Worm (Caenorhabditis elegans) whole organism, late embryonic: ENCODE results near the gene rhy-1.

Experiments
- C08G9.2 ChIP-seq: sonication (generic microtip); optimal IDR thresholded peaks from 2 replicates; lab custom pipeline; 2016; ENCODE audit warnings: mild to moderate bottlenecking, missing genetic modification characterization, moderate library complexity, missing compliant biosample characterization
- C38D4.7 ChIP-seq: fragments of 200-800 bp; sonication (Bioruptor generic); optimal IDR thresholded peaks from 2 replicates; lab custom pipeline; 2018; ENCODE audit warnings: mild to moderate bottlenecking, missing genetic modification characterization, moderate library complexity, missing compliant biosample characterization
- K09A11.1 ChIP-seq: sonication (generic microtip); optimal IDR thresholded peaks from 2 replicates; lab custom pipeline; 2017; ENCODE audit warnings: antibody characterized with exemption, mild to moderate bottlenecking, missing genetic modification characterization, missing compliant biosample characterization; ENCODE audit not compliant: insufficient read depth
- T23F11.4 ChIP-seq: fragments of 200-800 bp; sonication (Bioruptor generic); optimal IDR thresholded peaks from 2 replicates; lab custom pipeline; 2018; ENCODE audit warnings: mild to moderate bottlenecking, missing genetic modification characterization, missing compliant biosample characterization
- ahr-1 ChIP-seq: sonication (generic microtip); optimal IDR thresholded peaks from 2 replicates; lab custom pipeline; 2016; ENCODE audit warnings: missing genetic modification characterization, missing compliant biosample characterization
- ceh-14 ChIP-seq: sonication (generic microtip); optimal IDR thresholded peaks from 2 replicates; lab custom pipeline; 2016; ENCODE audit warnings: missing genotype, missing genetic modification characterization, missing compliant biosample characterization
- ceh-18 ChIP-seq: sonication (generic microtip); optimal IDR thresholded peaks from 2 replicates; lab custom pipeline; 2016; ENCODE audit warnings: missing genetic modification characterization, missing compliant biosample characterization
- ceh-19 ChIP-seq: fragments of 200-800 bp; sonication (Bioruptor generic); optimal IDR thresholded peaks from 2 replicates; lab custom pipeline; 2018; ENCODE audit warnings: mild to moderate bottlenecking, missing genetic modification characterization, missing compliant biosample characterization
- ceh-22 ChIP-seq: sonication (generic microtip); optimal IDR thresholded peaks from 2 replicates; lab custom pipeline; 2017; ENCODE audit warnings: missing biosample characterization, missing genetic modification characterization
- ceh-24 ChIP-seq: sonication (generic microtip); optimal IDR thresholded peaks from 2 replicates; lab custom pipeline; 2016; ENCODE audit warnings: mild to moderate bottlenecking, missing genetic modification characterization, missing compliant biosample characterization
- ceh-30 ChIP-seq: fragments of 150-350 bp; optimal IDR thresholded peaks from 2 replicates; lab custom pipeline; 2014; ENCODE audit warnings: missing biosample characterization, missing genetic modification characterization
- ceh-31 ChIP-seq: sonication (generic microtip); optimal IDR thresholded peaks from 2 replicates; lab custom pipeline; 2016; ENCODE audit warnings: missing genetic modification characterization, missing compliant biosample characterization
- ceh-34 ChIP-seq: sonication (generic microtip); optimal IDR thresholded peaks from 2 replicates; lab custom pipeline; 2016; ENCODE audit warnings: mild to moderate bottlenecking, missing genetic modification characterization, missing compliant biosample characterization
- ceh-48 ChIP-seq: sonication (generic microtip); optimal IDR thresholded peaks from 2 replicates; lab custom pipeline; 2016; ENCODE audit warnings: missing genetic modification characterization, inconsistent platforms, missing compliant biosample characterization
- ceh-6 ChIP-seq: fragments of 200-800 bp; sonication (Bioruptor generic); optimal IDR thresholded peaks from 2 replicates; lab custom pipeline; 2018; ENCODE audit warnings: mild to moderate bottlenecking, missing genetic modification characterization, missing compliant biosample characterization
- ceh-9 ChIP-seq: sonication (generic microtip); optimal IDR thresholded peaks from 2 replicates; lab custom pipeline; 2016; ENCODE audit warnings: mild to moderate bottlenecking, missing genetic modification characterization, inconsistent platforms, missing compliant biosample characterization
- che-1 ChIP-seq: sonication (generic microtip); optimal IDR thresholded peaks from 2 replicates; lab custom pipeline; 2016; ENCODE audit warnings: mild to moderate bottlenecking, missing genetic modification characterization, missing compliant biosample characterization
- dmd-4 ChIP-seq: sonication (generic microtip); optimal IDR thresholded peaks from 2 replicates; lab custom pipeline; 2016; ENCODE audit warnings: borderline replicate concordance, missing genetic modification characterization, missing compliant biosample characterization
- dve-1 ChIP-seq: sonication (generic microtip); optimal IDR thresholded peaks from 2 replicates; lab custom pipeline; 2017; ENCODE audit warnings: antibody characterized with exemption, mild to moderate bottlenecking, missing genetic modification characterization, missing compliant biosample characterization
- ets-4 ChIP-seq: sonication (generic microtip); optimal IDR thresholded peaks from 2 replicates; lab custom pipeline; 2016; ENCODE audit warnings: missing genetic modification characterization, missing compliant biosample characterization
- fax-1 ChIP-seq: sonication (generic microtip); optimal IDR thresholded peaks from 2 replicates; lab custom pipeline; 2016; ENCODE audit warnings: missing genotype, missing genetic modification characterization, missing compliant biosample characterization
- gmeb-2 ChIP-seq: sonication (generic microtip); optimal IDR thresholded peaks from 2 replicates; lab custom pipeline; 2016; ENCODE audit warnings: missing genetic modification characterization, inconsistent platforms, missing compliant biosample characterization
- hlh-30 ChIP-seq: sonication (generic microtip); optimal IDR thresholded peaks from 2 replicates; lab custom pipeline; 2017; ENCODE audit warnings: antibody characterized with exemption, missing genetic modification characterization, missing compliant biosample characterization; ENCODE audit not compliant: insufficient read depth
- hlh-8 ChIP-seq: sonication (generic microtip); optimal IDR thresholded peaks from 2 replicates; lab custom pipeline; 2016; ENCODE audit warnings: missing genotype, missing genetic modification characterization, missing compliant biosample characterization
- mec-3 ChIP-seq: sonication (generic microtip); optimal IDR thresholded peaks from 2 replicates; lab custom pipeline; 2016; ENCODE audit warnings: borderline replicate concordance, missing genetic modification characterization, missing compliant biosample characterization
- nfya-1 ChIP-seq: sonication (generic microtip); optimal IDR thresholded peaks from 2 replicates; lab custom pipeline; 2017; ENCODE audit warnings: missing genetic modification characterization, mild to moderate bottlenecking, missing compliant biosample characterization, antibody characterized with exemption, moderate library complexity
- nhr-11 ChIP-seq: fragments of 150-350 bp; optimal IDR thresholded peaks from 2 replicates; lab custom pipeline; 2014; ENCODE audit warnings: missing biosample characterization, missing genetic modification characterization
- nhr-232 ChIP-seq: sonication (generic microtip); optimal IDR thresholded peaks from 2 replicates; lab custom pipeline; 2016; ENCODE audit warnings: missing genetic modification characterization, missing compliant biosample characterization
- odd-2 ChIP-seq: sonication (generic microtip); optimal IDR thresholded peaks from 2 replicates; lab custom pipeline; 2017; ENCODE audit warnings: antibody characterized with exemption, mild to moderate bottlenecking, missing genetic modification characterization, missing compliant biosample characterization
- pag-3 ChIP-seq: sonication (generic microtip); optimal IDR thresholded peaks from 2 replicates; lab custom pipeline; 2016; ENCODE audit warnings: missing compliant biosample characterization, missing genetic modification characterization, borderline replicate concordance
- pax-1 ChIP-seq: fragments of 150-350 bp; optimal IDR thresholded peaks from 2 replicates; lab custom pipeline; 2014; ENCODE audit warnings: missing biosample characterization, missing genetic modification characterization
- pha-4 ChIP-seq: fragments of 150-350 bp; optimal IDR thresholded peaks from 2 replicates; lab custom pipeline; 2018; ENCODE audit warnings: missing biosample characterization, missing genetic modification reagents, missing genetic modification characterization
- pros-1 ChIP-seq: fragments of 150-350 bp; optimal IDR thresholded peaks from 2 replicates; lab custom pipeline; 2014; ENCODE audit warnings: missing biosample characterization, missing genetic modification reagents, missing genetic modification characterization
- rnt-1 ChIP-seq: sonication (generic microtip); optimal IDR thresholded peaks from 2 replicates; lab custom pipeline; 2016; ENCODE audit warnings: missing genetic modification characterization, missing compliant biosample characterization
- sox-4 ChIP-seq: sonication (generic microtip); optimal IDR thresholded peaks from 2 replicates; lab custom pipeline; 2017; ENCODE audit warnings: mild to moderate bottlenecking, missing genetic modification characterization, inconsistent platforms, missing compliant biosample characterization
- syd-9 ChIP-seq: sonication (generic microtip); optimal IDR thresholded peaks from 2 replicates; lab custom pipeline; 2016; ENCODE audit warnings: mild to moderate bottlenecking, missing genetic modification characterization, moderate library complexity, missing compliant biosample characterization
- ttx-3 ChIP-seq: sonication (generic microtip); optimal IDR thresholded peaks from 2 replicates; lab custom pipeline; 2016; ENCODE audit warnings: missing genetic modification reagents, missing genetic modification characterization, missing compliant biosample characterization
- unc-42 ChIP-seq: sonication (generic microtip); optimal IDR thresholded peaks from 2 replicates; lab custom pipeline; 2016; ENCODE audit warnings: missing genotype, missing genetic modification characterization, missing compliant biosample characterization
- unc-55 ChIP-seq: sonication (generic microtip); optimal IDR thresholded peaks from 2 replicates; lab custom pipeline; 2017; ENCODE audit warnings: missing biosample characterization, missing genetic modification reagents, missing genetic modification characterization
- unc-86 ChIP-seq: sonication (generic microtip); optimal IDR thresholded peaks from 2 replicates; lab custom pipeline; 2016; ENCODE audit warnings: missing genetic modification characterization, missing compliant biosample characterization
- ztf-16 ChIP-seq: sonication (generic microtip); optimal IDR thresholded peaks from 2 replicates; lab custom pipeline; 2017; ENCODE audit warnings: missing genetic modification characterization, missing compliant biosample characterization

The rhy-1 gene

DNA sequence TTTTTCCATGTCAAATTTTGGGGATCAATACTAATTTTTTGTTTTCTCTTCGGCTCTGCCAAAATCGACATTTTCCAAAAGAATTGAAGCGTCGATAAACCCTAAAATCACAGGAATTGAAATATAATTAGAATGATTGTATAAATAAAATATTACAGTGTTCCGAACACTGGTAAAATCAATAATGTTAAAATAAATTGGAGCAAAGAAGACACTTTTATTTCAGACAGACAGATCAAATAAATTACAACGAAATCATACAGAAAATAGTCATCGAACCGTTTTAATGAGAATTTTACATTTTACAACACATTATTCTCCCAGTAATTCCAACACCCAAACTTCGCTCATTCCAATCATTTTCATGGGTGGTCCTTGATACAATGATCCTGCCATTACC, 6.6 kb downstream of the rhy-1 start, which contains the start of gene T23G7.3:
T23G7.3 (minus strand) TSS at position 101 of the 400 bp plus-strand sequence.
- no peak for TF ChIP-seq ceh-18
- TF ChIP-seq K09A11.1 (tag; lab: Kevin White, UChicago), result no peak
- no peak for TF ChIP-seq hlh-30 (tag; lab: Kevin White, UChicago)
- no peak for TF ChIP-seq ceh-6 (GFP tag; lab: Kevin White, UChicago)
- no peak for TF ChIP-seq odd-2
- no peak for TF ChIP-seq dmd-4 (tag; lab: Kevin White, UChicago)
- no peak for TF ChIP-seq nfya-1 (tag; lab: Kevin White, UChicago)
- no peak for TF ChIP-seq ceh-24
- TF ChIP-seq C38D4.7 (GFP tag; lab: Kevin White, UChicago), result no peak
- no peak for TF ChIP-seq ceh-9 (tag; lab: Kevin White, UChicago)
- TF ChIP-seq fax-1 (tag; lab: Kevin White, UChicago), result no peak
- no peak for TF ChIP-seq C08G9.2 (tag; lab: Kevin White, UChicago)
- TF ChIP-seq ttx-3 (tag; lab: Kevin White, UChicago), result no peak
- TF ChIP-seq ceh-34 (tag; lab: Kevin White, UChicago), result no peak
- no peak for TF ChIP-seq ztf-16 (tag; lab: Kevin White, UChicago)
- no peak for TF ChIP-seq nhr-232

DNA sequence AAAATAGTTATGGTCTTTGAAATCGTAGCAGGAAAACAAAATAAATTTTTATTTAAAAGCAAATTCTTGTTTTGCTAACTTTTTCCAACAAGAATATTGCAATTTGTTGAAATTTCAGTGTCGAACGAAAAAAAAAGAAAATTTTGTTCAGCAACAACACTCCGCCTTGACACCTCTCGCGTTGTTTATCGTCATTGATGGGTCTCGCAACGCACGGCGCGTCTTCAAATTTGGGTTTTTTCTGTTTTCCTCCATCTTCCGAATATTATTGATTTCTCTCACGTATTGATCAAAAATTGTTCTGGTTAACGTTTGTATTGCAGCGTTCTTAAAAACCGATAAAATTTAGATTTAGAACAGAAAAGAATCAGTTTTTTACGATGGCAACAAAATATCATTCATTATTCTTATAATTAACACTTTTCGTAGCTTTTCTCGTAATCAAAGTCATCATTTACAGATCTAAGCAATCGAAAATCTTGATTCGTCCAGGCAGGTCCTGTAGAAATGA, 8.3 kb downstream of the rhy-1 start, which contains the start of gene dpl-1:
dpl-1 (plus strand) TSS at position 461 of the 511 bp plus-strand sequence.
- TF ChIP-seq dve-1 (tag; lab: Kevin White, UChicago) (no peak), nfya-1 (tag; lab: Kevin White, UChicago) (peak; percentile 18), ttx-3 (tag; lab: Kevin White, UChicago) (no peak), ceh-48 (tag; lab: Kevin White, UChicago) (peak; percentile 50)

DNA sequence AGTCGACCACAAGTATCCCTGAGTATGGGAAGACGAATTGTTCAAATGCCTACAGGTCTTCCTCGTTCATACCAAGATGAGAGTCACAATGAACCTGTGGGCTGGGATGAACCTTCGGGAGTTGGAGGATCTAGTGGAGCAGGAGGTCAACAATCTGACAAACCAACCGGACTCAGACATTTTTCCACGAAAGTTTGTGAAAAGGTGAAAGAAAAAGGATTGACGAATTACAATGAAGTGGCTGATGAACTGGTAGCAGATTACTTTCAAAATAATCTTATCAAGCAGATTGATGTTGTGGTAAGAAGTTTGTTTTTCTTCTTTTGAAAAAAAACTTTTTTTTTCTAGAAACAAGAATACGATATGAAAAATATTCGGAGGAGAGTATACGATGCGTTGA, 8.9 kb downstream of the rhy-1 start:
- no peak for TF ChIP-seq hlh-30 (tag; lab: Kevin White, UChicago)
- no peak for TF ChIP-seq rnt-1 (tag; lab: Kevin White, UChicago)
- TF ChIP-seq ceh-34 (tag; lab: Kevin White, UChicago), result no peak
- no peak for TF ChIP-seq ceh-14
- no peak for TF ChIP-seq unc-55 (GFP tag; lab: Kevin White, UChicago)
- TF ChIP-seq gmeb-2, result no peak
- no peak for TF ChIP-seq nhr-11 (tag; lab: Kevin White, UChicago)
- TF ChIP-seq sox-4 (tag; lab: Kevin White, UChicago), result no peak
- no peak for TF ChIP-seq ceh-31
- TF ChIP-seq ahr-1 (tag; lab: Kevin White, UChicago), result no peak
- no peak for TF ChIP-seq ets-4
- no peak for TF ChIP-seq unc-86
- no peak for TF ChIP-seq syd-9
- TF ChIP-seq T23F11.4 (GFP tag; lab: Kevin White, UChicago), result no peak
- TF ChIP-seq dve-1 (tag; lab: Kevin White, UChicago), result no peak
- TF ChIP-seq ceh-22 (tag; lab: Kevin White, UChicago), result no peak

DNA sequence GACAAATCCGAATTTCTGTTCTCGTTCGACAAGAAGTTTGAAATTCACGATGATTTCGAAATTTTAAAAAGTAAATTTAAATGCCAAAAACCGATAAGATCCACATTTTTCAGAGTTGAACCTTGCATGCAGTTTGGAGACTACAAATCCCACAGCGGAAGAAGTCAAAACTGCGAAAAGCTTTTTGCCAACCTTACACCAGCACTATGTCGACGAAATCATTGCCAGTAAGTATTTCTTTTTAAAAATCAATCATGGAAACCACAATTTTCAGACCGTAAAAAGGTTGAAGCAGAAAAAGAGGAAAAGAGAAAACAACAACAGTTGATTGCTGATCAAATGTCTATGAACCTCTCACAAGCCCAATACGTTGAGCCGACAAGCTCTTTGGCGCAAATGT, 9.7 kb downstream of the rhy-1 start:
- TF ChIP-seq pag-3 (tag; lab: Kevin White, UChicago) (no peak), pax-1 (tag; lab: Kevin White, UChicago) (no peak), ceh-30 (tag; lab: Kevin White, UChicago) (no peak), hlh-8 (tag; lab: Kevin White, UChicago) (no peak), ahr-1 (tag; lab: Kevin White, UChicago) (no peak), ceh-18 (no peak), pros-1 (tag; lab: Kevin White, UChicago) (no peak), unc-86 (no peak), ceh-9 (tag; lab: Kevin White, UChicago) (no peak), che-1 (tag; lab: Kevin White, UChicago) (no peak), ceh-14 (no peak), unc-55 (GFP tag; lab: Kevin White, UChicago) (no peak), ceh-19 (no peak), nfya-1 (tag; lab: Kevin White, UChicago) (no peak), ceh-24 (no peak), unc-42 (tag; lab: Kevin White, UChicago) (no peak), nhr-232 (no peak), pha-4 (no peak), ceh-22 (tag; lab: Kevin White, UChicago) (no peak), mec-3 (tag; lab: Kevin White, UChicago) (no peak)
- TF ChIP-seq, all 69 proteins: peak for 0
